Worm (Caenorhabditis elegans): Measurements from ENCODE around the gene F09F9.3.
A peak's percentile ranks its signal among the peaks of the same experiment; 100 is the strongest.

The F09F9.3 gene

DNA sequence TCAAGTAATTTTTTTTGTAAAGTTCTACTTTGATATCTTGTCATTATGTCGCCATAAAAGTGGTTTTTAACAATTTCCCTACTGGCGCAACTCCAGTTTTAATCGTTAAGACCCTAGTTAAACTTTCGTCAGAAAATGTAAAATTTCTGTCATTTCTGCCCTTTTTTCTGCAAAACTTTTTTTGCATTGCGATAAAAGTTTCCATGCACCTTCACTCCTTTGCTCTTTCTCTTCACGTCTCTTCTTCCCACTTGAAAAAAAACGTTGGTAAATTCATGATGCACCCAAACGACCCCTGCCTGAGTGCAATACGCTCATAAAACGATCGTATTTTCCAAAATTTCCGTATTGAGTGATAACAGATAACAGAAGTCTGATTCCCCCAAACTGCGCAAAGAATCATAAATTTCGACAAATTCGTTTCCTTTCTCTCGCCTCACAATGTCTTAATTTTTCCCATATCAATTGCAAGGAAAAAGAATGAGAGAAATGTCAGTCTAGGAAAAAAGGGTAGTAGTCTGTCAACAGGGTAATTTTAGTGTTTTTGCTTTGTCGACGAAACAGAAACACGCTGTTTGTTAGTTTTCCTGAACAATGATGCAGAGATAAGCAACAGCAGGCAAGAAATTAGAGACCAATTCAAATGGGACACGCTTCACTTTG lies 20.1 kb upstream of the F09F9.3 start (continued):
- no peak for TF ChIP-seq rec-8 (tag; optimal IDR thresholded peaks at IDR 0.05)

DNA sequence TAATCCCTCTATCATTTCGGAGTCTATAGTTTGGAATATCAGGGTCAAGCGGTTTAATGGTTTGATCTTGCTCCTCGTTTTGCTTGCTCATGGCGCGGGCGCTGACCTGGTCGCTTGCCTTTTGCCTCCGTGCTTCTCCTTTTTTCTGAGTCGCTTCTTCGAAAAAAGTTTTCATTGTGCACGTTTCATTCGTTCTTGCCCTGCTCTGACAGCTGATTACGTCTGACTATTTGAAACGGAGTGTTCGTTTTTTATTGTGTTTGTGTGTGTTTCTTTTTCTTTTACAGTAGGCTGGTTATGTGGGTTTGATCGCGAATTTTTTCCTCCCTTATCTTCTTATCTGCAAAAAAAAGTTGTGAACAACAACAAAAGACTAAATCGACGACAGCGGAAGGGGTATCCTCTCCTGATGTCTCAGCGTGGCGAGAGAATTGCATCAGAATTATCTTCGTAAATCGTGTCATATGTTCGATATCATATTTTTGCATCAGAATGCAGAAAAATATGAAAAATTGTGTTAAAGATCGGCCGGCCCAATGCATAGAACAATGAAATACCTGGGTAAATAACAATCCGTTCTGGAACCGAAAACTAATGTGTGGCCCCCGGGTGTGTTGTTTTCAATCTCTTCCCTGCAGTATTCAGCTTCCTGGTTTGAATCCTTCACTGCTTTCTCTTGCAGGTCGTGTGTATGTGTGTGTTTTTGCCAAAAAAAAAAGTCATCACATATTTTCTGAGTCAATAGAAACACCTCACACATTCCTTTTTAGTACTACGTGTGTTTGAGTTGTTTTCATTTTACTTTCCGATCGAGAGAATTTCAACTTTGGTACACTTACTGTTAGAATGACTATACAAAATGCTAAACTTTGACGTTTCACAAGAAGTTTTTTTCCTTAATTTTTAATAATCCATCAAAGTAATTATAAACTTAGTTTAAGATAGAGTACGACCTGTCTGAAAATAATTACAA lies 19.0 kb upstream of the F09F9.3 start, which contains the start of gene ZK470.4:
TSS of gene ZK470.4 (minus strand) at position 175 of the 973 bp plus-strand sequence.
- TF ChIP-seq B0261.1 (tag; optimal IDR thresholded peaks at IDR 0.05) (no peak), cebp-1 (GFP tag; IDR thresholded peaks at IDR 0.05) (no peak), cebp-1 (tag; optimal IDR thresholded peaks at IDR 0.05) (peak; percentile 20), ceh-100 (GFP tag; IDR thresholded peaks at IDR 0.05) (no peak), zfh-2 (GFP tag; conservative IDR thresholded peaks at IDR 0.05) (peak; percentile 56; the same call in 1 of the 2 replicates), die-1 (tag; optimal IDR thresholded peaks at IDR 0.05) (peak; percentile 18), F55B11.4 (tag; optimal IDR thresholded peaks at IDR 0.05; ENCODE audit: borderline replicate concordance, insufficient read depth) (no peak), nhr-80 (tag; optimal IDR thresholded peaks at IDR 0.05) (peak; percentile 36), ceh-91 (GFP tag; IDR thresholded peaks at IDR 0.05) (no peak), nfyb-1 (GFP tag; IDR thresholded peaks at IDR 0.05) (0 out of 2 replicates have a peak, but pooled peaks have one; percentile 44), ceh-40 (GFP tag; IDR thresholded peaks at IDR 0.05) (0 out of 2 replicates have a peak, but pooled peaks have one; percentile 7), mel-28 (tag; optimal IDR thresholded peaks at IDR 0.05; ENCODE audit: borderline replicate concordance) (no peak)

DNA sequence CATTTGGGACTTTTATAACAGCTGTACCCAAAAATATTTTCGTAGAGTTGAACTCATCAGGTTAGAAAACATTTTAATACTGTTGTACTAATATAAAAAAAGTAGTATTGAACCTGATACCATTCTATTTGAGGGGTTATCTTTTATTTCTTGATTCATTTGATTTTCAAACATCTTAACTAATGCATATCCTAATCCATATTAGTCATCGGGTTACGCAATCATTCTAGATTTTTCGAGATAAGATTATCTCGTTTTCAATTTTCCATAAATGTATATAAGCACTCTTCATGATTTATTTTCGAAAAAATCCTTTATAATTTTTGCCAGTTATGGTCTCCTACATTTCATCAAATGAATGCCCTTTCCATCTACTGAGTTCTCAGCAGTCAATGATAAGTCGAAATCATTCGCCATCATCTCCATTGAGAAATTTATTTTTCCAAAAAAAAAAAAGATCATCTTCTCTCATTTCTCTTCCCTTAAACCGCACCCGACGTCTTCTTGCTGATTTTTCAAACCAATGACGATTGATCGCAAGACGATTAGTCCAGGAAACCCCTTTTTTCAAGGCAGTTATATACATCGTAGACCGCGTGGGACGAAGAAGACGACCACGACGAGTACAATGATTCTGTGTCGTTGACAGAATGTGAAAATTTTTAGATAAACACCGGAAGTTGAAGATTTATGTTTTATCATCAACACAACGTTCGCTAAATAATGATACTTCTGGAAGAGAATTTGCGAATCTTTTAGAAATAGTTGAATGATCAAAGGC lies 17.8 kb upstream of the F09F9.3 start:
- TF ChIP-seq hmg-20 (GFP tag; IDR thresholded peaks at IDR 0.05) (no peak), dpl-1 (GFP tag; optimal IDR thresholded peaks at IDR 0.05) (no peak), D2030.7 (GFP tag; IDR thresholded peaks at IDR 0.05) (no peak), pbrm-1 (GFP tag; IDR thresholded peaks at IDR 0.05) (no peak), F10E7.11 (tag; optimal IDR thresholded peaks at IDR 0.05) (no peak), attf-5 (GFP tag; optimal IDR thresholded peaks at IDR 0.05) (no peak), attf-6 (GFP tag; IDR thresholded peaks at IDR 0.05) (no peak)

DNA sequence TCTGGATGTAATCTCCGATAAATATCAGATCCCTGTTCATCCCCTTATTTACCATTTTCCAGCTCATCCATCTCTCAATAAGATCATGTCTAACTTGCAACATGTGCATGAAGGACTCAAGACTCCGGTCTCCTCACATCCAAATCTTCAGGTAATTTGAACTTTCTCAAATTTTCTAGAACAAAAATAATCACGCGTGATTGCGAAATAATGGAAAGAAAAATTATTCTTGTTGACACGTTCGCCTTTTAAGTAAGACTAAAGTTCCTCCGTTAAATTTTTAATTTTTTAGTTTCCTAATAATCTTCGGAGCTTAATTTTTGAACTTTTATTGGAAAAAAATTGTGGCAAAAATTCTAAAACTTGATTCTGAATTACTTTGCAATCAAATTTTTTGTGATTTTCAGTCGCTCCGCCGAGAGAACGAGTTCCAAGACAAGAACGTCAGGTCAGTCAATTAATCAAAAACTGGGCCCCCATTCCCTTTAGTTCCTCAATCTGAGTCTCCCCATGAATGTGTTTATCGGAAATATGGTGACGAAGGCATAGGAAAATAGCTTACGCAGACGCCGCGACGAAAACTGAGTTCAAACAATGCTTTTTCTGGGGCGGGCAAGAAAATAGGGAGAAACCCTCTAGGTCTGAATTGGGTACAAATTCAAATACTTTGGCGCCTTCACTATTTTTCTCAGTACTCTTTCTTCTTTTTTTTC lies 16.8 kb upstream of the F09F9.3 start:
- TF ChIP-seq ztf-22 (GFP tag; optimal IDR thresholded peaks at IDR 0.05) (no peak), lin-26 (GFP tag; IDR thresholded peaks at IDR 0.05) (peak; percentile 58; the same call in 1 of the 2 replicates), dox-1 (GFP tag; IDR thresholded peaks at IDR 0.05) (peak; percentile 32; the same call in 1 of the 2 replicates), tlf-1 (GFP tag; optimal IDR thresholded peaks at IDR 0.05) (no peak), hsf-1 (GFP tag; IDR thresholded peaks at IDR 0.05) (peak; percentile 43; the same call in 1 of the 2 replicates), tbp1 (GFP tag; optimal IDR thresholded peaks at IDR 0.05) (peak; percentile 7), dpl-1 (GFP tag; optimal IDR thresholded peaks at IDR 0.05) (no peak), lin-54 (GFP tag; optimal IDR thresholded peaks at IDR 0.05) (peak; percentile 13), nhr-80 (tag; optimal IDR thresholded peaks at IDR 0.05) (peak; percentile 18), C06A6.2 (GFP tag; conservative IDR thresholded peaks at IDR 0.05) (peak; percentile 16; the same call in 1 of the 2 replicates), K12H6.12 (tag; optimal IDR thresholded peaks at IDR 0.05) (peak; percentile 69), ceh-27 (GFP tag; optimal IDR thresholded peaks at IDR 0.05) (peak; percentile 3), cebp-1 (GFP tag; IDR thresholded peaks at IDR 0.05) (peak; percentile 88), cebp-1 (tag; optimal IDR thresholded peaks at IDR 0.05) (peak; percentile 96), nfyb-1 (GFP tag; IDR thresholded peaks at IDR 0.05) (peak; percentile 22; the same call in 1 of the 2 replicates)
